Worm (Caenorhabditis elegans): ENCODE data around the gene JC8.4.

JC8.4 gene

DNA sequence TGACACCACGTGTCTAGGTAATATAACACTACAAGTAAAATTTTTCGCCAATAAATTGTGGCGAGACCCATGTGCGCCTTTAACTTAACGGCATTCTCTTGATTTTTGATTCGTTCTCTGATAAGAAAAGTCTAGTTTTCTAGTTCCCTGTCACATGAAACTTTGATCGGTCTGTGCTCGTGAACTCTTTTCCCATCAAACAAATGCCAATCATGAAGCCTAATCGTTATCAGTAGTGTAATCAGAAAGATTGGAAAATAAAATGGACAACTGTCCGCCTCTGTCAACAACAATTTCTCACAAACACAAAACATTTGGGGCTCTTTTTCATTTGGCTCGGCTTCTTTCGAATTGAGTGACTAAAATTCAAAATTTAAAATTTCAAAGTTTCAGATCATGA, 10.4 kb downstream of the JC8.4 start, which contains the start of gene ttr-45:
ttr-45 (plus strand) TSS at position 385 of the 400 bp plus-strand sequence.
- TF ChIP-seq ztf-28 (GFP tag; IDR thresholded peaks at IDR 0.05) (no peak), rpc-1 (optimal IDR thresholded peaks at IDR 0.05) (no peak), rpc-1 (tag; optimal IDR thresholded peaks at IDR 0.05) (no peak), B0019.2 (GFP tag; conservative IDR thresholded peaks at IDR 0.05) (no peak), nhr-27 (tag; optimal IDR thresholded peaks at IDR 0.05) (no peak), zim-3 (tag; optimal IDR thresholded peaks at IDR 0.05) (no peak), gei-17 (GFP tag; optimal IDR thresholded peaks at IDR 0.05) (no peak), bed-1 (GFP tag; IDR thresholded peaks at IDR 0.05) (no peak), attf-3 (GFP tag; conservative IDR thresholded peaks at IDR 0.05) (no peak), cebp-1 (GFP tag; IDR thresholded peaks at IDR 0.05) (no peak), cebp-1 (tag; optimal IDR thresholded peaks at IDR 0.05) (peak; percentile 53), snpc-1.3 (tag; optimal IDR thresholded peaks at IDR 0.05; ENCODE audit: insufficient read depth) (no peak), unc-130 (GFP tag; optimal IDR thresholded peaks at IDR 0.05) (no peak), F49E8.2 (tag; optimal IDR thresholded peaks at IDR 0.05; ENCODE audit: insufficient read depth) (no peak), attf-6 (GFP tag; IDR thresholded peaks at IDR 0.05) (no peak), xnd-1 (tag; optimal IDR thresholded peaks at IDR 0.05) (no peak), nhr-80 (tag; optimal IDR thresholded peaks at IDR 0.05) (peak; percentile 94), Y79H2A.3 (GFP tag; conservative IDR thresholded peaks at IDR 0.05) (no peak), pha-4 (tag; optimal IDR thresholded peaks at IDR 0.05) (peak; percentile 65), ztf-26 (tag; optimal IDR thresholded peaks at IDR 0.05) (no peak), ceh-58 (GFP tag; IDR thresholded peaks at IDR 0.05) (no peak), hlh-12 (tag; optimal IDR thresholded peaks at IDR 0.05) (no peak), B0035.1 (tag; optimal IDR thresholded peaks at IDR 0.05) (no peak), Y53G8AR.9 (GFP tag; conservative IDR thresholded peaks at IDR 0.05) (no peak), chd-7 (tag; optimal IDR thresholded peaks at IDR 0.05) (no peak), unc-62 (GFP tag; optimal IDR thresholded peaks at IDR 0.05) (peak; percentile 74), ama-1 (optimal IDR thresholded peaks at IDR 0.05) (no peak), ama-1 (GFP tag; optimal IDR thresholded peaks at IDR 0.05) (no peak), pbrm-1 (GFP tag; IDR thresholded peaks at IDR 0.05) (no peak), F10E7.11 (tag; optimal IDR thresholded peaks at IDR 0.05) (no peak), aptf-3 (GFP tag; IDR thresholded peaks at IDR 0.05) (no peak), tbp1 (GFP tag; optimal IDR thresholded peaks at IDR 0.05) (peak; percentile 27), F39B2.1 (GFP tag; IDR thresholded peaks at IDR 0.05) (no peak), nhr-90 (tag; optimal IDR thresholded peaks at IDR 0.05) (peak; percentile 5), rcor-1 (GFP tag; IDR thresholded peaks at IDR 0.05) (no peak), dpl-1 (GFP tag; optimal IDR thresholded peaks at IDR 0.05) (no peak), nfya-1 (tag; optimal IDR thresholded peaks at IDR 0.05; ENCODE audit: borderline replicate concordance, insufficient read depth) (no peak), F52B5.7 (tag; optimal IDR thresholded peaks at IDR 0.05) (no peak), ceh-100 (GFP tag; IDR thresholded peaks at IDR 0.05) (no peak), him-1 (tag; optimal IDR thresholded peaks at IDR 0.05) (no peak), egrh-3 (GFP tag; IDR thresholded peaks at IDR 0.05) (no peak), lsl-1 (GFP tag; optimal IDR thresholded peaks at IDR 0.05) (no peak), lag-1 (GFP tag; IDR thresholded peaks at IDR 0.05) (no peak), hrde-1 (tag; optimal IDR thresholded peaks at IDR 0.05; ENCODE audit: borderline replicate concordance) (no peak), lin-35 (GFP tag; optimal IDR thresholded peaks at IDR 0.05) (no peak), efl-1 (GFP tag; optimal IDR thresholded peaks at IDR 0.05) (no peak), T26A5.8 (tag; optimal IDR thresholded peaks at IDR 0.05) (no peak), ztf-25 (GFP tag; IDR thresholded peaks at IDR 0.05) (no peak), Y56A3A.18 (GFP tag; IDR thresholded peaks at IDR 0.05) (0 out of 2 replicates have a peak, but pooled peaks have one; percentile 12), ekl-4 (GFP tag; IDR thresholded peaks at IDR 0.05) (0 out of 2 replicates have a peak, but pooled peaks have one; percentile 22), nfyb-1 (GFP tag; IDR thresholded peaks at IDR 0.05) (no peak)

All from whole organism, young adult.